ENCODE assay signal across 1 fruit fly cellular context in the genomic region with DNA sequence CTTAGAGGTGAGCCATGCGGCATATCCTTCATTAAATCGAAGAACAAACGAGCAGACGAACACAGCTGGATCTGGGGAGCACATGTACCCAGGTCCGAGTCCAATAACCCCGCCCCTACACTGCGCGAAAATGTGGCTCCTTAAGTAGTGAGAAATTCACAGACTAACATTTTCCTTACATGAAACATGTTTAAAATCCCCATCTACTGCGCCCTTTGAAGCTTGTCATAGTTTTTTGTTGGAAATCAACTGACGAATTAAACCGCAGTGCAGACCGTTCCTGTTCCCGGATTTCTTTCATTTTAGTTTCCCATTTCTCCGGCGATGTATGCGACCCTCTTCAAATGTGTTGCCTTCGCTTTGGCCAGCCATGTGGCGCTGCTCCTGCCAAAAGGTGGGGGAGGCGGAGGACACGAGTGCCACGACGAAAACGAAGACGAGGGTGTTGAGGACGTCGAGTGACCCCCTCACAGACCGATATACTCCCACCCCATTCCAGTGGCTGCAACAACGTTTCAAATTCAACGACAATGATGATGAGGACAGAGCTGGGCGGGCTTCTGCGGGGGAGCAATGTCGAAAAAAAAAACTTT.
TF ChIP-seq lines count a peak whose summit lies in the region.

No protein-coding gene starts in this region.

TF ChIP-seq in whole organism, embryonic, 481 proteins besides CTCF, POLR2A, EP300 and RAD21 (continued from another document and continues in another):
- TF ChIP-seq CG8359 (GFP tag; optimal IDR thresholded peaks at IDR 0.05; lab: Kevin White, UChicago; ENCODE audit: borderline replicate concordance) (peak; percentile 1), Doc2 (GFP tag; IDR thresholded peaks at IDR 0.05; lab: Robert Waterston, UW) (peak; percentile 39; the same call in 1 of the 2 replicates), Mes4 (GFP tag; optimal IDR thresholded peaks at IDR 0.05; lab: Kevin White, UChicago) (no peak), CG17829 (tag; optimal IDR thresholded peaks at IDR 0.05; lab: Kevin White, UChicago) (peak; percentile 52), D19A (tag; optimal IDR thresholded peaks at IDR 0.05; lab: Kevin White, UChicago) (peak; percentile 54), CG17385 (GFP tag; optimal IDR thresholded peaks at IDR 0.05; lab: Kevin White, UChicago) (peak; percentile 56), dysf (GFP tag; IDR thresholded peaks at IDR 0.05; lab: Robert Waterston, UW) (peak; percentile 75), Spps (tag; optimal IDR thresholded peaks at IDR 0.05; lab: Kevin White, UChicago) (no peak), Dip3 (GFP tag; optimal IDR thresholded peaks at IDR 0.05; lab: Kevin White, UChicago) (no peak), slou (GFP tag; optimal IDR thresholded peaks at IDR 0.05; lab: Kevin White, UChicago) (peak; percentile 74), Dad (GFP tag; optimal IDR thresholded peaks at IDR 0.05; lab: Kevin White, UChicago) (peak; percentile 20), fd96Cb (tag; optimal IDR thresholded peaks at IDR 0.05; lab: Kevin White, UChicago) (peak; percentile 72), Optix (GFP tag; IDR thresholded peaks at IDR 0.05; lab: Robert Waterston, UW) (peak; percentile 74), sob (GFP tag; IDR thresholded peaks at IDR 0.05; lab: Robert Waterston, UW) (peak; percentile 76), CG15601 (tag; optimal IDR thresholded peaks at IDR 0.05; lab: Kevin White, UChicago) (peak; percentile 49), CG13894 (tag; optimal IDR thresholded peaks at IDR 0.05; lab: Kevin White, UChicago) (peak; percentile 34), slp2 (GFP tag; optimal IDR thresholded peaks at IDR 0.05; lab: Kevin White, UChicago) (peak; percentile 26), dan (GFP tag; IDR thresholded peaks at IDR 0.05; lab: Robert Waterston, UW) (no peak), zen2 (GFP tag; IDR thresholded peaks at IDR 0.05; lab: Robert Waterston, UW; ENCODE audit: partially characterized antibody) (no peak), eyg (GFP tag; optimal IDR thresholded peaks at IDR 0.05; lab: Kevin White, UChicago) (peak; percentile 5), Pdp1 (GFP tag; optimal IDR thresholded peaks at IDR 0.05; lab: Kevin White, UChicago) (peak in 1 of 2 experiments; percentile 47), CG2712 (tag; optimal IDR thresholded peaks at IDR 0.05; lab: Kevin White, UChicago) (peak; percentile 70), Drgx (GFP tag; IDR thresholded peaks at IDR 0.05; lab: Robert Waterston, UW) (no peak), BEAF-32 (GFP tag; optimal IDR thresholded peaks at IDR 0.05; lab: Kevin White, UChicago) (no peak), H15 (GFP tag; IDR thresholded peaks at IDR 0.05; lab: Robert Waterston, UW) (peak; percentile 46; the same call in 1 of the 3 replicates), fd64A (GFP tag; optimal IDR thresholded peaks at IDR 0.05; lab: Kevin White, UChicago) (peak; percentile 64), MBD-R2 (GFP tag; IDR thresholded peaks at IDR 0.05; lab: Robert Waterston, UW) (peak; percentile 29; the same call in 1 of the 2 replicates), CG12744 (GFP tag; optimal IDR thresholded peaks at IDR 0.05; lab: Kevin White, UChicago) (no peak), CG14710 (tag; optimal IDR thresholded peaks at IDR 0.05; lab: Kevin White, UChicago) (peak; percentile 34), cg (GFP tag; optimal IDR thresholded peaks at IDR 0.05; lab: Kevin White, UChicago) (no peak), lab (GFP tag; optimal IDR thresholded peaks at IDR 0.05; lab: Kevin White, UChicago) (peak; percentile 88), CG33213 (GFP tag; optimal IDR thresholded peaks at IDR 0.05; lab: Kevin White, UChicago) (no peak), gsb (GFP tag; IDR thresholded peaks at IDR 0.05; lab: Robert Waterston, UW) (peak; percentile 49; the same call in 1 of the 2 replicates), CG31365 (tag; optimal IDR thresholded peaks at IDR 0.05; lab: Kevin White, UChicago) (peak; percentile 50), CG12299 (tag; optimal IDR thresholded peaks at IDR 0.05; lab: Kevin White, UChicago) (peak; percentile 33), CG2199 (GFP tag; IDR thresholded peaks at IDR 0.05; lab: Robert Waterston, UW) (no peak), Ada2b (GFP tag; IDR thresholded peaks at IDR 0.05; lab: Robert Waterston, UW) (peak; percentile 60), her (GFP tag; optimal IDR thresholded peaks at IDR 0.05; lab: Kevin White, UChicago) (peak; percentile 6), cad (GFP tag; optimal IDR thresholded peaks at IDR 0.05; lab: Kevin White, UChicago) (no peak), insv (GFP tag; optimal IDR thresholded peaks at IDR 0.05; lab: Kevin White, UChicago) (no peak), ewg (GFP tag; optimal IDR thresholded peaks at IDR 0.05; lab: Kevin White, UChicago) (peak; percentile 42), CG10366 (GFP tag; IDR thresholded peaks at IDR 0.05; lab: Robert Waterston, UW) (peak; percentile 68), oc (tag; optimal IDR thresholded peaks at IDR 0.05; lab: Kevin White, UChicago) (no peak), Deaf1 (tag; optimal IDR thresholded peaks at IDR 0.05; lab: Kevin White, UChicago) (peak; percentile 64), lbe (GFP tag; optimal IDR thresholded peaks at IDR 0.05; lab: Kevin White, UChicago) (no peak), CG12769 (tag; optimal IDR thresholded peaks at IDR 0.05; lab: Kevin White, UChicago) (peak; percentile 63), CG6765 (GFP tag; optimal IDR thresholded peaks at IDR 0.05; lab: Kevin White, UChicago) (peak; percentile 63), CoRest (tag; optimal IDR thresholded peaks at IDR 0.05; lab: Kevin White, UChicago) (peak; percentile 52), CG32772 (GFP tag; IDR thresholded peaks at IDR 0.05; lab: Robert Waterston, UW) (peak; percentile 56; the same call in 1 of the 2 replicates), CG13424 (tag; optimal IDR thresholded peaks at IDR 0.05; lab: Kevin White, UChicago) (peak; percentile 65), hbn (GFP tag; IDR thresholded peaks at IDR 0.05; lab: Robert Waterston, UW; ENCODE audit: partially characterized antibody) (no peak), Ravus (GFP tag; IDR thresholded peaks at IDR 0.05; lab: Robert Waterston, UW) (no peak), gro (GFP tag; optimal IDR thresholded peaks at IDR 0.05; lab: Kevin White, UChicago) (peak; percentile 10), CG9437 (GFP tag; optimal IDR thresholded peaks at IDR 0.05; lab: Kevin White, UChicago) (no peak), CG12071 (GFP tag; optimal IDR thresholded peaks at IDR 0.05; lab: Kevin White, UChicago) (peak; percentile 58), mam (GFP tag; optimal IDR thresholded peaks at IDR 0.05; lab: Kevin White, UChicago) (peak; percentile 52), MTF-1 (GFP tag; optimal IDR thresholded peaks at IDR 0.05; lab: Kevin White, UChicago; ENCODE audit: borderline replicate concordance) (peak; percentile 34), CG6175 (GFP tag; IDR thresholded peaks at IDR 0.05; lab: Robert Waterston, UW) (0 out of 3 replicates have a peak, but pooled peaks have one; percentile 26), ems (GFP tag; optimal IDR thresholded peaks at IDR 0.05; lab: Kevin White, UChicago) (peak; percentile 51), CG15073 (GFP tag; optimal IDR thresholded peaks at IDR 0.05; lab: Kevin White, UChicago) (no peak), C15 (GFP tag; IDR thresholded peaks at IDR 0.05; lab: Robert Waterston, UW) (0 out of 3 replicates have a peak, but pooled peaks have one; percentile 10), NK7.1 (GFP tag; optimal IDR thresholded peaks at IDR 0.05; lab: Kevin White, UChicago) (peak; percentile 28), NFAT (GFP tag; IDR thresholded peaks at IDR 0.05; lab: Robert Waterston, UW) (peak; percentile 60; the same call in 1 of the 2 replicates), CG11696 (GFP tag; IDR thresholded peaks at IDR 0.05; lab: Robert Waterston, UW) (no peak), vvl (GFP tag; IDR thresholded peaks at IDR 0.05; lab: Robert Waterston, UW) (peak; percentile 85), Hmx (GFP tag; optimal IDR thresholded peaks at IDR 0.05; lab: Kevin White, UChicago) (no peak), Ssrp (tag; optimal IDR thresholded peaks at IDR 0.05; lab: Kevin White, UChicago) (peak; percentile 30), salm (tag; optimal IDR thresholded peaks at IDR 0.05; lab: Kevin White, UChicago) (peak; percentile 2), dmrt99B (tag; optimal IDR thresholded peaks at IDR 0.05; lab: Kevin White, UChicago) (peak; percentile 85), wor (GFP tag; IDR thresholded peaks at IDR 0.05; lab: Robert Waterston, UW) (peak; percentile 45; the same call in 1 of the 2 replicates), CG1603 (tag; optimal IDR thresholded peaks at IDR 0.05; lab: Kevin White, UChicago) (peak; percentile 53), fu2 (GFP tag; optimal IDR thresholded peaks at IDR 0.05; lab: Kevin White, UChicago) (no peak), CG17912 (GFP tag; optimal IDR thresholded peaks at IDR 0.05; lab: Kevin White, UChicago) (no peak), maf-S (GFP tag; optimal IDR thresholded peaks at IDR 0.05; lab: Kevin White, UChicago) (no peak), CG11695 (GFP tag; IDR thresholded peaks at IDR 0.05; lab: Robert Waterston, UW) (peak; percentile 73), ase (GFP tag; IDR thresholded peaks at IDR 0.05; lab: Robert Waterston, UW) (peak; percentile 61; the same call in 1 of the 3 replicates), caup (GFP tag; optimal IDR thresholded peaks at IDR 0.05; lab: Kevin White, UChicago; ENCODE audit: severe bottlenecking) (peak; percentile 61), lmd (GFP tag; IDR thresholded peaks at IDR 0.05; lab: Robert Waterston, UW) (peak; percentile 68), YL-1 (GFP tag; optimal IDR thresholded peaks at IDR 0.05; lab: Kevin White, UChicago) (no peak), CG14441 (GFP tag; IDR thresholded peaks at IDR 0.05; lab: Robert Waterston, UW) (peak; percentile 72), Ets65A (GFP tag; lab: Kevin White, UChicago) (peak; percentile 93), repo (GFP tag; optimal IDR thresholded peaks at IDR 0.05; lab: Kevin White, UChicago) (peak; percentile 28), gcm (GFP tag; optimal IDR thresholded peaks at IDR 0.05; lab: Kevin White, UChicago) (peak; percentile 5), Oli (tag; optimal IDR thresholded peaks at IDR 0.05; lab: Kevin White, UChicago) (peak; percentile 42), CG7556 (GFP tag; optimal IDR thresholded peaks at IDR 0.05; lab: Kevin White, UChicago) (peak; percentile 62), CG11504 (tag; optimal IDR thresholded peaks at IDR 0.05; lab: Kevin White, UChicago) (peak; percentile 74), kah (GFP tag; optimal IDR thresholded peaks at IDR 0.05; lab: Kevin White, UChicago) (peak; percentile 30), Taf1 (GFP tag; IDR thresholded peaks at IDR 0.05; lab: Robert Waterston, UW) (peak; percentile 49; the same call in 1 of the 2 replicates), Lpt (GFP tag; optimal IDR thresholded peaks at IDR 0.05; lab: Kevin White, UChicago) (no peak), ttk (GFP tag; IDR thresholded peaks at IDR 0.05; lab: Robert Waterston, UW) (peak; percentile 50; the same call in 1 of the 2 replicates), E2f1 (GFP tag; IDR thresholded peaks at IDR 0.05; lab: Robert Waterston, UW) (peak; percentile 50; the same call in 1 of the 2 replicates), CG18764 (GFP tag; optimal IDR thresholded peaks at IDR 0.05; lab: Kevin White, UChicago) (peak; percentile 52), hth (optimal IDR thresholded peaks at IDR 0.05; lab: Kevin White, UChicago) (no peak), ro (GFP tag; IDR thresholded peaks at IDR 0.05; lab: Robert Waterston, UW) (0 out of 2 replicates have a peak, but pooled peaks have one; percentile 28), CG17568 (GFP tag; optimal IDR thresholded peaks at IDR 0.05; lab: Kevin White, UChicago) (no peak), Atf3 (GFP tag; optimal IDR thresholded peaks at IDR 0.05; lab: Kevin White, UChicago) (no peak), CG12659 (GFP tag; optimal IDR thresholded peaks at IDR 0.05; lab: Kevin White, UChicago) (peak; percentile 41), nom (GFP tag; optimal IDR thresholded peaks at IDR 0.05; lab: Kevin White, UChicago) (no peak), Atf6 (GFP tag; IDR thresholded peaks at IDR 0.05; lab: Robert Waterston, UW) (peak; percentile 49; the same call in 1 of the 2 replicates), Doc3 (GFP tag; IDR thresholded peaks at IDR 0.05; lab: Robert Waterston, UW; ENCODE audit: partially characterized antibody) (no peak), Hand (GFP tag; optimal IDR thresholded peaks at IDR 0.05; lab: Kevin White, UChicago) (peak; percentile 74), Gsc (GFP tag; IDR thresholded peaks at IDR 0.05; lab: Robert Waterston, UW) (0 out of 2 replicates have a peak, but pooled peaks have one; percentile 34), nerfin-1 (tag; optimal IDR thresholded peaks at IDR 0.05; lab: Kevin White, UChicago) (peak; percentile 36), fd3F (GFP tag; optimal IDR thresholded peaks at IDR 0.05; lab: Kevin White, UChicago) (peak; percentile 28), bsh (GFP tag; optimal IDR thresholded peaks at IDR 0.05; lab: Kevin White, UChicago) (peak in 1 of 2 experiments; percentile 70), grau (tag; optimal IDR thresholded peaks at IDR 0.05; lab: Kevin White, UChicago) (peak; percentile 50), CG12391 (tag; optimal IDR thresholded peaks at IDR 0.05; lab: Kevin White, UChicago) (peak; percentile 44), Hsf (GFP tag; optimal IDR thresholded peaks at IDR 0.05; lab: Kevin White, UChicago) (peak; percentile 21), CG14667 (GFP tag; IDR thresholded peaks at IDR 0.05; lab: Robert Waterston, UW) (peak; percentile 52; the same call in 1 of the 2 replicates), CG17802 (tag; optimal IDR thresholded peaks at IDR 0.05; lab: Kevin White, UChicago) (peak; percentile 56), CG7987 (GFP tag; optimal IDR thresholded peaks at IDR 0.05; lab: Kevin White, UChicago) (no peak), HLH3B (GFP tag; IDR thresholded peaks at IDR 0.05; lab: Robert Waterston, UW) (peak; percentile 80), CG2202 (tag; optimal IDR thresholded peaks at IDR 0.05; lab: Kevin White, UChicago) (no peak), CG4730 (GFP tag; IDR thresholded peaks at IDR 0.05; lab: Robert Waterston, UW) (peak; percentile 46; the same call in 1 of the 2 replicates), CG1792 (GFP tag; optimal IDR thresholded peaks at IDR 0.05; lab: Kevin White, UChicago) (no peak), Lim3 (GFP tag; IDR thresholded peaks at IDR 0.05; lab: Robert Waterston, UW) (peak; percentile 40; the same call in 1 of the 2 replicates), dati (GFP tag; IDR thresholded peaks at IDR 0.05; lab: Robert Waterston, UW) (0 out of 2 replicates have a peak, but pooled peaks have one; percentile 32), CG16815 (GFP tag; optimal IDR thresholded peaks at IDR 0.05; lab: Kevin White, UChicago) (peak; percentile 3), ac (GFP tag; optimal IDR thresholded peaks at IDR 0.05; lab: Kevin White, UChicago) (no peak), CG7357 (GFP tag; IDR thresholded peaks at IDR 0.05; lab: Robert Waterston, UW) (peak; percentile 70; the same call in 2 of the 3 replicates), Adf1 (GFP tag; IDR thresholded peaks at IDR 0.05; lab: Robert Waterston, UW) (peak; percentile 15; the same call in 1 of the 2 replicates)
